Fruit fly (Drosophila melanogaster) whole organism, pupa: ENCODE measurements around the gene tplus3b.

Source experiments
- CG10348 ChIP-seq: fragments of 200-800 bp; sonication (Bioruptor generic); IDR thresholded peaks from 2 replicates; pipeline ENCODE4 v1.3.6; 2022; ENCODE audit warnings: missing biosample characterization, missing genetic modification characterization
- CG12605 ChIP-seq: fragments of 200-800 bp; sonication (Bioruptor generic); IDR thresholded peaks from 2 replicates; pipeline ENCODE4 v1.3.6; 2022; ENCODE audit warnings: missing biosample characterization, missing genetic modification characterization
- CG13204 ChIP-seq: fragments of 200-800 bp; sonication (Bioruptor generic); optimal IDR thresholded peaks from 2 replicates; lab custom pipeline; 2018; ENCODE audit warnings: missing biosample characterization, mild to moderate bottlenecking, missing genetic modification characterization, moderate library complexity
- CG14655 ChIP-seq: fragments of 200-800 bp; sonication (Bioruptor generic); optimal IDR thresholded peaks from 3 replicates; lab custom pipeline; 2017; ENCODE audit warnings: mild to moderate bottlenecking, missing biosample characterization, missing genetic modification reagents, missing genetic modification characterization
- CG15710 ChIP-seq: fragments of 200-800 bp; sonication (Bioruptor generic); optimal IDR thresholded peaks from 2 replicates; lab custom pipeline; 2018; ENCODE audit warnings: missing biosample characterization, mild to moderate bottlenecking, missing genetic modification characterization, moderate library complexity
- CG17806 ChIP-seq: fragments of 200-800 bp; sonication (Bioruptor generic); optimal IDR thresholded peaks from 2 replicates; lab custom pipeline; 2018; ENCODE audit warnings: missing biosample characterization, mild to moderate bottlenecking, missing genetic modification characterization, moderate library complexity
- CG32121 ChIP-seq: fragments of 200-800 bp; sonication (Bioruptor generic); IDR thresholded peaks from 2 replicates; pipeline ENCODE4 v1.3.6; 2022; ENCODE audit warnings: missing biosample characterization, missing genetic modification characterization
- CG34367 ChIP-seq: fragments of 200-800 bp; sonication (Bioruptor generic); optimal IDR thresholded peaks from 2 replicates; lab custom pipeline; 2018; ENCODE audit warnings: missing biosample characterization, mild to moderate bottlenecking, missing genetic modification characterization
- CG4496 ChIP-seq: fragments of 200-800 bp; sonication (Bioruptor generic); IDR thresholded peaks from 3 replicates; pipeline ENCODE4 v1.3.6; 2022; ENCODE audit warnings: missing biosample characterization, missing genetic modification characterization
- CG8159 ChIP-seq: fragments of 200-800 bp; sonication (Bioruptor generic); optimal IDR thresholded peaks from 3 replicates; lab custom pipeline; 2018; ENCODE audit warnings: missing biosample characterization, mild to moderate bottlenecking, missing genetic modification characterization, moderate library complexity
- CG8301 ChIP-seq: fragments of 200-800 bp; sonication (Bioruptor generic); optimal IDR thresholded peaks from 2 replicates; lab custom pipeline; 2018; ENCODE audit warnings: missing biosample characterization, mild to moderate bottlenecking, missing genetic modification characterization
- CG9948 ChIP-seq: fragments of 200-800 bp; sonication (Bioruptor generic); optimal IDR thresholded peaks from 2 replicates; lab custom pipeline; 2018; ENCODE audit warnings: missing biosample characterization, mild to moderate bottlenecking, missing genetic modification characterization, moderate library complexity
- D1 ChIP-seq: fragments of 200-800 bp; sonication (Bioruptor generic); optimal IDR thresholded peaks from 2 replicates; lab custom pipeline; 2018; ENCODE audit warnings: missing biosample characterization, mild to moderate bottlenecking, missing genetic modification characterization, moderate library complexity
- EcR ChIP-seq: fragments of 200-800 bp; sonication (Bioruptor generic); optimal IDR thresholded peaks from 3 replicates; lab custom pipeline; 2019; ENCODE audit warnings: missing biosample characterization, missing genetic modification characterization, mild to moderate bottlenecking, moderate library complexity, missing genetic modification reagents
- Ets98B ChIP-seq: fragments of 200-800 bp; sonication (Bioruptor generic); IDR thresholded peaks from 2 replicates; pipeline ENCODE4 v1.3.6; 2022; ENCODE audit warnings: missing biosample characterization, missing genetic modification characterization
- Pif1A ChIP-seq: fragments of 200-800 bp; sonication (Bioruptor generic); optimal IDR thresholded peaks from 3 replicates; lab custom pipeline; 2016; ENCODE audit warnings: missing biosample characterization, missing genetic modification characterization
- Pif1B ChIP-seq: fragments of 200-800 bp; sonication (Bioruptor generic); optimal IDR thresholded peaks from 3 replicates; lab custom pipeline; 2016; ENCODE audit warnings: missing biosample characterization, missing genetic modification characterization
- Snoo ChIP-seq: fragments of 200-800 bp; sonication (Bioruptor generic); optimal IDR thresholded peaks from 3 replicates; lab custom pipeline; 2017; ENCODE audit warnings: missing biosample characterization, mild to moderate bottlenecking, missing genetic modification characterization, inconsistent platforms
- fd96Ca ChIP-seq: fragments of 200-800 bp; sonication (Bioruptor generic); IDR thresholded peaks from 3 replicates; pipeline ENCODE4 v1.3.6; 2022; ENCODE audit warnings: missing biosample characterization, missing genetic modification characterization
- gl ChIP-seq: fragments of 200-800 bp; sonication (Bioruptor generic); optimal IDR thresholded peaks from 2 replicates; lab custom pipeline; 2018; ENCODE audit warnings: missing biosample characterization, mild to moderate bottlenecking, missing genetic modification characterization
- rn ChIP-seq: fragments of 200-800 bp; sonication (Bioruptor generic); IDR thresholded peaks from 2 replicates; pipeline ENCODE4 v1.3.6; 2022; ENCODE audit warnings: missing biosample characterization, missing genetic modification characterization

The tplus3b gene

DNA sequence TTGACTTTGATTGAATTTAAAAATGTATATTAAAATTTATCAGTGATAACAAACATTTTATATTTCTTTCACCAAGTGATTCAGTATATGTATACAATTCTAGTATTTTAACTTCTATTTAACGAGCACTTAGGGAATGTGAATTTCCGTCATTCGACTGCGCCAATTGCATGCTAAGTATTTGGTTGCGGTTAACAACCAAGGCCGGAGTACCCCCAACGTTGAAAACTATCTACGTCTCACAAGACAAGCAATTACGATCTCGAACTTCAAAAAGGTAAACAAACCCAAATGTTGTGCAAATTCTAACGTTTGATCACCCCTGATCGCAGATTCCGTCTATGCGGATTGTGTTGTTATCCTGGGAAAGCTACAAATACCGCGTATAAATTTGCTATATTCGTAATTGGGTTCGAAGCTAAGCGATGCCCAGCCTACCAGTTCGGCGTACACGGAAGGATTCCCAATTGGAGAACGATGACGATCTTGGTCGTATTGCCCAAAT is 27.0 kb upstream of the tplus3b start, which contains the start of gene CG42748:
CG42748 (plus strand) TSS at position 51 of the 505 bp plus-strand sequence.
- TF ChIP-seq CG8159 (no peak), gl (tag; lab: Kevin White, UChicago) (no peak), EcR (no peak), CG9948 (tag; lab: Kevin White, UChicago) (no peak), rn (GFP tag; lab: Robert Waterston, UW) (no peak), CG17806 (tag; lab: Kevin White, UChicago) (no peak), Ets98B (no peak), CG10348 (GFP tag; lab: Robert Waterston, UW) (no peak), CG32121 (GFP tag; lab: Robert Waterston, UW) (no peak; the same call in 1 of the 2 replicates), D1 (no peak), CG8301 (no peak), CG13204 (no peak), CG12605 (GFP tag; lab: Robert Waterston, UW) (no peak), CG4496 (no peak), Pif1A (GFP tag; lab: Kevin White, UChicago) (no peak), fd96Ca (GFP tag; lab: Robert Waterston, UW) (no peak), CG34367 (tag; lab: Kevin White, UChicago) (no peak), Pif1B (GFP tag; lab: Kevin White, UChicago) (no peak), CG14655 (GFP tag; lab: Kevin White, UChicago) (no peak)
- TF ChIP-seq, all 21 proteins: peak for 0

DNA sequence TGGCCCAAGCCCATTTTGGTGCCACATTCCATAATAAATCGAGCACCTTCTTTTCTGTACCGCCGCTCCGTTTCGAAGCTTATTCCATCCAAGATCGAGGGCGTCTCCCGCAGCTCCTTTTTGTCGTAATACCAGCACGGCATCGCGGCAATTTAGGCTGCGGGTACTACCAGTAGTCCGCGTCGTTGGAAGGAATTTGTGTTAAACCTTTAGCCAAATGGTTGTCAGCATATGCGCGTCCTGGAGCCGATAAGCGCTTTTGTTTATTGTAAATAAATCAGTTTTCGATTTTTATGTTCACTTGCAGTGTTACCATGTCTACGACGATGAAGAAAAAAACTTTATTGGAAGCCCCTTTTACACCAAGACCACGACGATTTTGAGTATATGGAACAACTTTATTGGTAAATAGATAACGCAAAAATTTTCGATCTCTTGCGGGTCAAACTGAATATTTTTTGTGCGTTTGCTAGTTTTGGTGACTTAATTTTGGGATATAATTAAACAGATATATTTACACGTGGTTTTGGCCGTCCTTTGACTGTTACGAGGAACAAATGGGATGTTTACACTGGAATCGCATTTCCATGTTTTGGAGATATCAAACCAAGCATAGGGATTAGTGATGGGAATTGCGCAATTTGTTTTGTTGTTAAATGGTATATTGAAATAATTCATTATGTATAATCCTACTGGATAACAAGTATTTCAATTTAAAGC is 25.5 kb upstream of the tplus3b start, which contains the start of gene CycK:
CycK (minus strand) TSS at position 562 of the 720 bp plus-strand sequence.
- peak; percentile 4 for TF ChIP-seq CG34367 (tag; lab: Kevin White, UChicago)
- TF ChIP-seq CG32121 (GFP tag; lab: Robert Waterston, UW), result no peak
- TF ChIP-seq D1, result no peak
- no peak for TF ChIP-seq CG8159
- no peak for TF ChIP-seq CG9948 (tag; lab: Kevin White, UChicago)
- TF ChIP-seq CG10348 (GFP tag; lab: Robert Waterston, UW), result no peak
- no peak for TF ChIP-seq CG4496
- no peak for TF ChIP-seq Ets98B
- no peak for TF ChIP-seq fd96Ca (GFP tag; lab: Robert Waterston, UW)
- peak; percentile 1 for TF ChIP-seq CG15710
- no peak for TF ChIP-seq gl (tag; lab: Kevin White, UChicago)
- no peak for TF ChIP-seq EcR
- TF ChIP-seq CG13204, result no peak
- TF ChIP-seq, all 21 proteins: peak for 2

dm6 chr2L:22121651-22122165 is 17.5 kb upstream of the tplus3b start:
- no peak for TF ChIP-seq Pif1A (GFP tag; lab: Kevin White, UChicago)
- no peak for TF ChIP-seq CG34367 (tag; lab: Kevin White, UChicago)
- no peak for TF ChIP-seq gl (tag; lab: Kevin White, UChicago)
- no peak for TF ChIP-seq CG17806 (tag; lab: Kevin White, UChicago)
- no peak for TF ChIP-seq CG13204
- peak; percentile 13 for TF ChIP-seq CG8159
- no peak for TF ChIP-seq CG4496
- TF ChIP-seq CG12605 (GFP tag; lab: Robert Waterston, UW), result no peak
- 0 out of 2 replicates have a peak, but pooled peaks have one; percentile 12 for TF ChIP-seq rn (GFP tag; lab: Robert Waterston, UW)
- TF ChIP-seq CG10348 (GFP tag; lab: Robert Waterston, UW), result no peak
- TF ChIP-seq CG8301, result no peak
- no peak for TF ChIP-seq fd96Ca (GFP tag; lab: Robert Waterston, UW)
- TF ChIP-seq Snoo (tag; lab: Kevin White, UChicago), result no peak
- TF ChIP-seq Ets98B, result no peak
- TF ChIP-seq CG32121 (GFP tag; lab: Robert Waterston, UW), result no peak
- TF ChIP-seq EcR, result no peak

DNA sequence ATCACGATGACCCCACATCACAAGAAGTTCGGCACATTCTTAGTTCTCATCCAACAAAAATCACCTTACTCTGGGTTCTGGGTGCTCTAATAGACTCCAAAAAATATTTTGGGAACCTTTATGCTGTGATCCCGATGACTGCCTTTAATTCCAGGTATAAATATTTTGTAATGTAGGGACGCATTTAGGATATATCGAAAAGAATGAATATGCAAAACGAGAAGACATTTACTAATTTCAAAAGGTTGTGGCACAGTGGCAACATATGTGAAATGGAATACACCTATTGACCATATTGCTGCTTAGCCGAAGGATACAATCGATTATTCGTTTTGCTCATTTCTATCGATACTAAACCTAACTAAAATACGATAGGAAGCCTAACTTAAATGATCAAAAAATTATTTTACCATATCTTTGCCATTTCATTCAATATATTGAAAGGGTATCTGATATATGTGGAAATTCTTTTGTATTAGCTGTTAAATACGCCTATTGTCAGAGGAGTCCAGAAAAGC is 16.7 kb upstream of the tplus3b start, which contains the start of gene CG3651:
CG3651 (plus strand) TSS at position 468 of the 518 bp plus-strand sequence.
- no peak for TF ChIP-seq CG13204
- TF ChIP-seq CG17806 (tag; lab: Kevin White, UChicago), result no peak
- TF ChIP-seq Pif1A (GFP tag; lab: Kevin White, UChicago), result peak; percentile 14
- TF ChIP-seq Pif1B (GFP tag; lab: Kevin White, UChicago), result no peak
- TF ChIP-seq CG34367 (tag; lab: Kevin White, UChicago), result no peak
- no peak for TF ChIP-seq rn (GFP tag; lab: Robert Waterston, UW)

DNA sequence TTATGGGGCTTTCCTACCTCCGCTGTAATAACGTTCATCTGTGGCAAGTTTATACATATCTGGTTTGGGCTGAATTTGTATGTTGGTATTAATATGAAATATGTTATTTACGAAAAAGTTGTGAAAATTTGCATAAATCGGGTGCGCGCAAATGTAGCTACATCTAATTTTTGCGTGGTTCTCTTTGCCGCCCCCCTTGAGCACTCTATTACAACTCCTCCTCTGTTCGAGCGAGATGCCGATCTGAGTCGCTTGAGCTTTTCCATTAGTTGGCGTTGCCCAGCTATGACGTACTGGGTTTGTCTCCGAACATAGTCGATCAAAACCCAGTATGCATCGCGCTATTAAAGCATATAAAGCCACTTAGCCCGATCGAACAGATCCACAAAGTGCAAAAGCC is 4.5 kb upstream of the tplus3b start, which contains the start of gene CG6675:
CG6675 (plus strand) TSS at position 301 of the 400 bp plus-strand sequence.
- TF ChIP-seq gl (tag; lab: Kevin White, UChicago) (no peak), CG14655 (GFP tag; lab: Kevin White, UChicago) (peak; percentile 5)

- TF ChIP-seq Pif1A (GFP tag; lab: Kevin White, UChicago) (no peak), CG10348 (GFP tag; lab: Robert Waterston, UW) (no peak), CG15710 (no peak), Snoo (tag; lab: Kevin White, UChicago) (no peak), CG14655 (GFP tag; lab: Kevin White, UChicago) (no peak), CG8301 (no peak)
Measured at dm6 chr2L:22107204-22107603, 3.0 kb upstream of the tplus3b start, which contains the start of gene CG10834. Gene CG10834, minus strand, starts transcription at chr2L:22107304.
